Worm (Caenorhabditis elegans): ENCODE measurements around the gene scl-20.

scl-20 gene

DNA sequence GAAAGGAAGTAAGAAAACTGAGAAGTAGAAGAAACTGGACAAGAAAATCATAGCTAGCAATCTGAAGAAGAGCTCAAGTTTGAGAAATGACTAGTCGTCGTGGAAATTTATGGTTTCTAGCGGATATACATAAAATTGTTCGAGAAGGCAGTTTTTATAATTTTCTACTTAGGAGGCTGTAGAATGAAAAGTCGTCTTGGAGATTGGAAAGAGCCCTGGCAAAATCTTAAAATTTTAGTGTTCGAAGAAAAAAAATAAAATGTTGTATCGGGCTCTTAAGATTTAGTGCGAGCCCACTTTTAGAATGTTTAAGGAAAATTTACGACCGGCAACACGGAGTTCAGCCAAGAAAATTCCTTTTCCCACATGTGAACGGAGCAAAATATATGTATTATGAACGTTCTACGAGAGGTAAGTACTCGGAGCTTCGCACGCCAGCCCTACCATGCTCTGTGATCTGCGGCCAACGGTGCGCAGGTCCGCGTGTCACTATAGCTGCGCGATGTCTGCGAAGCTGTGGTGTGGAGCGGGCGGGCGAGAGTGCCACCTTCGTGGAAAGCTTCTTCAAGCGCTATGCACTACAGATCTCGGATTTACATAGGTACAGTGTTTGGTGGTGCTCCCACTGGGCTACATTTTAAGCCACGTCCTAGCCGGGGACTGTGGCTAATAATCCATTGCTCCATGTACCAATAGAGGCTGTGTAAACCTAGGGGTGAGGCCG lies 12.8 kb upstream of the scl-20 start, which contains the start of gene clec-251:
clec-251 (minus strand) TSS at position 51 of the 724 bp plus-strand sequence.
- TF ChIP-seq hlh-12 (tag; optimal IDR thresholded peaks at IDR 0.05) (no peak), dox-1 (GFP tag; IDR thresholded peaks at IDR 0.05) (0 out of 2 replicates have a peak, but pooled peaks have one; percentile 9), chd-7 (tag; optimal IDR thresholded peaks at IDR 0.05) (no peak), zfh-2 (GFP tag; conservative IDR thresholded peaks at IDR 0.05) (peak; percentile 77; the same call in 1 of the 2 replicates)

DNA sequence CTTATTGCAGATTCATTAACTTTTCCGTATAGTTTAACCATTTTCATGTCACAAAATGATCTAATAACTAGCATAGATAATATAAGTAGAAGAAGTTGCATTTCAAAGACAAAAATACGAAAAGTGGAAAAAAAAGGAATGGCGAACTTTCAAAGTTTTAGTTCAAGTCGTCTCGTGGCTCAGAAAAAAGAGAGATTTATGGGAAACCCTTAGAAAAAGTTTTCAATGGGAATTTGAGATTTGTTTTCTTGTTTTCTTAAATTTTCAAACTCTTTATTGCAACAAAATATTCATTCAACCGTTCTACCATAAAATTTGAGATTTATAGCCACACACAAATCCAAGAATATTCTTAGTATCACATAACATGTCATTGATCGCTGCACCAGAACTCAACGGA lies 7.8 kb upstream of the scl-20 start, which contains the start of gene clec-250:
clec-250 (minus strand) TSS at position 101 of the 400 bp plus-strand sequence.
- no peak for TF ChIP-seq ztf-26 (tag; optimal IDR thresholded peaks at IDR 0.05)
- no peak for TF ChIP-seq him-1 (tag; optimal IDR thresholded peaks at IDR 0.05)
- TF ChIP-seq C17E4.6 (GFP tag; IDR thresholded peaks at IDR 0.05): no peak
- TF ChIP-seq snpc-4 (GFP tag; optimal IDR thresholded peaks at IDR 0.05): no peak
- no peak for TF ChIP-seq snpc-4 (tag; optimal IDR thresholded peaks at IDR 0.05)
- no peak for TF ChIP-seq lin-26 (GFP tag; IDR thresholded peaks at IDR 0.05)
- TF ChIP-seq nhr-90 (tag; optimal IDR thresholded peaks at IDR 0.05): no peak
- TF ChIP-seq ceh-27 (GFP tag; optimal IDR thresholded peaks at IDR 0.05): no peak
- TF ChIP-seq egl-18 (GFP tag; IDR thresholded peaks at IDR 0.05): no peak
- TF ChIP-seq unc-62 (GFP tag; optimal IDR thresholded peaks at IDR 0.05): no peak
- no peak for TF ChIP-seq ekl-4 (GFP tag; IDR thresholded peaks at IDR 0.05)
- TF ChIP-seq F57A8.1 (GFP tag; optimal IDR thresholded peaks at IDR 0.05): no peak
- TF ChIP-seq lsl-1 (GFP tag; optimal IDR thresholded peaks at IDR 0.05): no peak
- TF ChIP-seq attf-6 (GFP tag; IDR thresholded peaks at IDR 0.05): no peak
- TF ChIP-seq unc-130 (GFP tag; optimal IDR thresholded peaks at IDR 0.05): no peak
- TF ChIP-seq akir-1 (GFP tag; optimal IDR thresholded peaks at IDR 0.05): no peak
- TF ChIP-seq F33H1.4 (GFP tag; IDR thresholded peaks at IDR 0.05): no peak
- TF ChIP-seq F55B11.4 (tag; optimal IDR thresholded peaks at IDR 0.05; ENCODE audit: borderline replicate concordance, insufficient read depth): no peak
- no peak for TF ChIP-seq B0019.2 (GFP tag; conservative IDR thresholded peaks at IDR 0.05)

DNA sequence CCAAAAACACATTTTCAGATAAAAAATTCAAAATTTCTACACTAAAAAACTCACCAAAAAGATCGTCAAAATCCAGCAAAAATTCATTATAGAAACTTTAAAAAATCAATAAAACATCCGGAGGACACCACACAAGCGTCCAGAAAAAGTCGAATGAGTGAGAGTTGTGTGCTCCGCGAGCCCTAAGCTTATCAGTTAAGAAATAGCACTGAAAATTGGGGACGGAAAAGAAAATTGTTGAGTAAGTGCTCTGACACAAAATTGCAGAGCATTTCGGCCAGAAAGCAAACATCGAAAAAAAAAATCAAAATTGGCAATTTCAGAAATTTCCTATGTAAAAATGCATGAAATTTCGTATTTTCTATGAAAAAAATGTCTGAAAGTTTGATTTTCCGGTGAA lies 3.4 kb upstream of the scl-20 start:
- no peak for TF ChIP-seq B0336.3 (GFP tag; IDR thresholded peaks at IDR 0.05)
- no peak for TF ChIP-seq efl-1 (GFP tag; optimal IDR thresholded peaks at IDR 0.05)
- TF ChIP-seq T07F8.4 (tag; optimal IDR thresholded peaks at IDR 0.05): no peak
- TF ChIP-seq C06A6.2 (GFP tag; conservative IDR thresholded peaks at IDR 0.05): no peak
- TF ChIP-seq attf-6 (GFP tag; IDR thresholded peaks at IDR 0.05): no peak
- no peak for TF ChIP-seq attf-3 (GFP tag; conservative IDR thresholded peaks at IDR 0.05)

DNA sequence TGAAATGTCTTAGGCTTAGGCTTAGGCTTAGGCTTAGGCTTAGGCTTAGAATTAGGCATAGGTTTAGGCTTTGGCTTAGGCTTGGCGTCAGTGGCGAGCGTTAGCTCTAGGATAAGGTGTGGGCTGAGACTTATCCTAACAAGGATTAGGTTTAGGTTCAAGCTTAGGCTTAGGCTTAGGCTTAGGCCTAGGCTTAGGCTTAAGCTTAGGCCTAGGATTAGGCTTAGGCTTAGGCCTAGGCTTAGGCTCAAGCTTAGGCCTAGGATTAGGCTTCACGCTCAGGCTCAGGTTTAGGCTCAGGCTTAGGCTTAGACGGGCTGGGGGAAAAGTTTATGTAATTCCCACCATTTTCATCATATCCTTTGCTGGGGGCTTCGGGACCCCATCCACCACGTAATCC lies 339 bp downstream of the scl-20 start:
- TF ChIP-seq F55B11.4 (tag; optimal IDR thresholded peaks at IDR 0.05; ENCODE audit: borderline replicate concordance, insufficient read depth) (no peak), ztf-18 (tag; optimal IDR thresholded peaks at IDR 0.05) (no peak), him-1 (tag; optimal IDR thresholded peaks at IDR 0.05) (no peak), ztf-28 (GFP tag; IDR thresholded peaks at IDR 0.05) (no peak), madf-3 (GFP tag; IDR thresholded peaks at IDR 0.05) (no peak), nhr-80 (tag; optimal IDR thresholded peaks at IDR 0.05) (no peak), C06A6.2 (GFP tag; conservative IDR thresholded peaks at IDR 0.05) (no peak), ceh-40 (GFP tag; IDR thresholded peaks at IDR 0.05) (no peak), mel-28 (tag; optimal IDR thresholded peaks at IDR 0.05; ENCODE audit: borderline replicate concordance) (no peak), madf-6 (GFP tag; IDR thresholded peaks at IDR 0.05) (no peak)
